Fruit fly (Drosophila melanogaster): Measurements from ENCODE around the gene Cyp12c1.
A peak's percentile ranks its signal among the peaks of the same experiment; 100 is the strongest.

The Cyp12c1 gene

DNA sequence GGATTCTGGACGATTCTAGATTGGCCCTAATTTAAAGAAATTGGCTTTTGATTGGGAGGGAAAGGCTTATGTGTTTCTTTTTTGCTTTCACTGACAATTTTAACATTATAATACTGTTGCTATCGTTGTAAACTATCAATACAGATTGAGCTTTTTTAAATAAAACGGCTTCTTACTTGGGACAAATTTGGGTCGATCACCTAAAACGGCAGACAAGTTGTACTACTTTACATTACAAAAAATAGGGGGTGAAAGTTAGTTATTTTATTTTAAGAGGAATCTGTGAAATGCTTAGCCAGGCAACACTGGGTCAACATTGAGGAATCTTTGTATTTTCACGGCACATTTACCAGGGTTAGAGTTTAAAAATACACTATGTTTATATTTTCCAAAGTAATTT is 12.2 kb upstream of the Cyp12c1 start, which contains the start of gene Dic4:
Gene Dic4, minus strand, starts transcription at position 101 of the 400 bp plus-strand sequence.
- TF ChIP-seq CG4282 (GFP tag; optimal IDR thresholded peaks at IDR 0.05) = no peak
- TF ChIP-seq sens (GFP tag) = peak; percentile 1

DNA sequence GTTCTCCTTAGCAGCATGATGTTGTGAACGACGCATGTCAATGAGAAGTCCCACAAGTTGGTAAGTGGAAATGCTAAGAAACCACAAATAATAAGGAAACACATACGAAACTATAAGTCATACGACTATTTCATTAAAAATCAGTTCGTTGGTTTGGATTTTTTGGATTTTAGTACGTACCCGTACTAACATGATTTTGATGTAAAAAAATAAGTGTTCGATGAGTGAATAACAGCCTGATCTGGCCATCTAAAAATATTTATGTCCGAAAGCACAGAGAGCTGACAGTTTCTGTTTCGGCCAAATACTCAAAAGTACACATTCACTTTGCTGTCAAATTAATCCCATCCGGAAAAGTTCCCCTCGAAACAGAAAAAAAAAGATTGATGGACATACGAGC is 7.8 kb upstream of the Cyp12c1 start, which contains the start of gene CG6893:
Gene CG6893, plus strand, starts transcription at position 301 of the 400 bp plus-strand sequence.
- TF ChIP-seq psq (GFP tag; optimal IDR thresholded peaks at IDR 0.05) = no peak
- no peak for TF ChIP-seq pzg (GFP tag; optimal IDR thresholded peaks at IDR 0.05)
- no peak for TF ChIP-seq pros (GFP tag; optimal IDR thresholded peaks at IDR 0.05)
- no peak for TF ChIP-seq Ssrp (tag; optimal IDR thresholded peaks at IDR 0.05)
- TF ChIP-seq peb (GFP tag; IDR thresholded peaks at IDR 0.05) = no peak
- TF ChIP-seq ind (GFP tag; optimal IDR thresholded peaks at IDR 0.05) = no peak
- no peak for TF ChIP-seq wek (GFP tag; optimal IDR thresholded peaks at IDR 0.05)
- TF ChIP-seq Oaz (GFP tag; IDR thresholded peaks at IDR 0.05) = no peak
- no peak for TF ChIP-seq otp (GFP tag; IDR thresholded peaks at IDR 0.05)
- TF ChIP-seq D19B (GFP tag; optimal IDR thresholded peaks at IDR 0.05) = no peak
- no peak for TF ChIP-seq Dfd (GFP tag; optimal IDR thresholded peaks at IDR 0.05)
- no peak for TF ChIP-seq jing (GFP tag; optimal IDR thresholded peaks at IDR 0.05)
- TF ChIP-seq ara (GFP tag; IDR thresholded peaks at IDR 0.05) = no peak
- TF ChIP-seq dati (GFP tag; IDR thresholded peaks at IDR 0.05) = no peak
- TF ChIP-seq CG11093 (GFP tag; IDR thresholded peaks at IDR 0.05) = no peak
- no peak for TF ChIP-seq Dek (tag; optimal IDR thresholded peaks at IDR 0.05)

DNA sequence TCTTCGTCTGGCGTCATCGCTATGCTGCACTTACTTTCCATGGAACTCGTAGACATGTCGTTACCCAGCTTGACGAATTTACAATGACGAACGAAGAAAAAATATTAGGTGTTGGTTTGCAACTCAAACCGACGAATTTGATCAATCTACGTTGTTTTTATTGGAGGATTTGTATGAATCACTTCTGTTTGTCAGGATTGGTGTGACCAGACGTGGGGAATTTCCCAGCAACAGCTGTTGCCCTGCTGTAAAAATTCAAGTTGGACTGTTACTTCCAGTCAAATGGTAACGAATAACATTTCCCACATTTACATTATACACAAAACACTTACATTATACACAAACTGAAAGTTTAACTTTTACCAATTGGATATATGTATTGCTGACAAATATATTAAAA is 2.3 kb downstream of the Cyp12c1 start, which contains the start of gene Chmp1:
Gene Chmp1, minus strand, starts transcription at position 216 of the 400 bp plus-strand sequence.
- no peak for TF ChIP-seq CG17568 (GFP tag; optimal IDR thresholded peaks at IDR 0.05)
- TF ChIP-seq klu (GFP tag; IDR thresholded peaks at IDR 0.05) = no peak
- no peak for TF ChIP-seq crc (GFP tag; optimal IDR thresholded peaks at IDR 0.05)
- peak; percentile 21 for TF ChIP-seq CG1603 (tag; optimal IDR thresholded peaks at IDR 0.05)
- TF ChIP-seq jing (GFP tag; optimal IDR thresholded peaks at IDR 0.05) = no peak
- peak in 1 of 2 experiments; percentile 86 for TF ChIP-seq crp (GFP tag; optimal IDR thresholded peaks at IDR 0.05)
- TF ChIP-seq CG17361 (GFP tag; IDR thresholded peaks at IDR 0.05) = no peak
- peak; percentile 47 for TF ChIP-seq amos (GFP tag; IDR thresholded peaks at IDR 0.05; ENCODE audit: partially characterized antibody)
- no peak for TF ChIP-seq Side (GFP tag; optimal IDR thresholded peaks at IDR 0.05)
- TF ChIP-seq pzg (GFP tag; optimal IDR thresholded peaks at IDR 0.05) = peak; percentile 51
- TF ChIP-seq Dfd (GFP tag; optimal IDR thresholded peaks at IDR 0.05) = no peak
- TF ChIP-seq gfzf (GFP tag; optimal IDR thresholded peaks at IDR 0.05) = peak; percentile 63
- peak; percentile 11; the same call in 1 of the 3 replicates for TF ChIP-seq CG34224 (GFP tag; IDR thresholded peaks at IDR 0.05; ENCODE audit: partially characterized antibody)
- no peak for TF ChIP-seq CG3163 (GFP tag; optimal IDR thresholded peaks at IDR 0.05)
- TF ChIP-seq CG4617 (GFP tag; optimal IDR thresholded peaks at IDR 0.05; ENCODE audit: borderline replicate concordance) = peak; percentile 64
- no peak for TF ChIP-seq dpn (GFP tag; optimal IDR thresholded peaks at IDR 0.05)
- TF ChIP-seq MBD-R2 (GFP tag; IDR thresholded peaks at IDR 0.05) = peak; percentile 45; the same call in 1 of the 2 replicates
- TF ChIP-seq CG11504 (tag; optimal IDR thresholded peaks at IDR 0.05) = peak; percentile 29
- TF ChIP-seq slbo (GFP tag; IDR thresholded peaks at IDR 0.05) = no peak
- TF ChIP-seq CG10462 (GFP tag; optimal IDR thresholded peaks at IDR 0.05) = no peak
- TF ChIP-seq stwl (tag; optimal IDR thresholded peaks at IDR 0.05) = peak; percentile 84
- peak; percentile 14 for TF ChIP-seq HmgZ (tag; optimal IDR thresholded peaks at IDR 0.05)
- TF ChIP-seq vvl (GFP tag; IDR thresholded peaks at IDR 0.05) = no peak
- TF ChIP-seq CG6765 (GFP tag; optimal IDR thresholded peaks at IDR 0.05) = no peak
- TF ChIP-seq CG16779 (GFP tag; IDR thresholded peaks at IDR 0.05) = no peak
- peak; percentile 47 for TF ChIP-seq CG18011 (GFP tag; optimal IDR thresholded peaks at IDR 0.05)
- TF ChIP-seq CG15514 (GFP tag; optimal IDR thresholded peaks at IDR 0.05) = peak; percentile 66
- no peak for TF ChIP-seq Ada2b (GFP tag; IDR thresholded peaks at IDR 0.05)
- no peak for TF ChIP-seq Spps (tag; optimal IDR thresholded peaks at IDR 0.05)
- peak; percentile 1 for TF ChIP-seq CG10267 (tag; optimal IDR thresholded peaks at IDR 0.05)
- no peak for TF ChIP-seq Poxn (GFP tag; IDR thresholded peaks at IDR 0.05)
- peak; percentile 90 for TF ChIP-seq MESR4 (GFP tag; optimal IDR thresholded peaks at IDR 0.05)
- peak; percentile 85 for TF ChIP-seq YL-1 (GFP tag; optimal IDR thresholded peaks at IDR 0.05)

Data from whole organism, embryonic.